Worm (Caenorhabditis elegans) whole organism, young adult: ENCODE results near the gene R151.1.

Experiments used
- B0019.2 ChIP-seq: fragments of 200-800 bp; sonication (Bioruptor generic); conservative IDR thresholded peaks from 2 replicates; pipeline ENCODE4 v1.3.6; 2022; ENCODE audit warnings: missing genetic modification reagents, missing genetic modification characterization, missing compliant biosample characterization
- B0336.3 ChIP-seq: fragments of 200-800 bp; sonication (Bioruptor generic); IDR thresholded peaks from 2 replicates; pipeline ENCODE4 v1.3.6; 2022; ENCODE audit warnings: missing genetic modification characterization, missing compliant biosample characterization
- D2030.7 ChIP-seq: fragments of 200-800 bp; sonication (Bioruptor generic); IDR thresholded peaks from 2 replicates; pipeline ENCODE4 v1.3.6; 2022; ENCODE audit warnings: missing genetic modification reagents, missing genetic modification characterization, missing compliant biosample characterization
- F23B12.7 ChIP-seq: sonication (generic microtip); optimal IDR thresholded peaks from 2 replicates; lab custom pipeline; 2017; ENCODE audit warnings: missing genetic modification characterization, mild to moderate bottlenecking, missing compliant biosample characterization, antibody characterized with exemption, moderate library complexity; ENCODE audit not compliant: insufficient read depth
- F33H1.4 ChIP-seq: fragments of 200-800 bp; sonication (Bioruptor generic); IDR thresholded peaks from 2 replicates; pipeline ENCODE4 v1.3.6; 2022; ENCODE audit warnings: missing genetic modification reagents, missing genetic modification characterization, missing compliant biosample characterization
- F55B11.4 ChIP-seq: sonication (generic microtip); optimal IDR thresholded peaks from 2 replicates; lab custom pipeline; 2016; ENCODE audit warnings: missing compliant biosample characterization, missing genetic modification characterization, borderline replicate concordance; ENCODE audit not compliant: insufficient read depth
- K12H6.12 ChIP-seq: fragments of 200-800 bp; sonication (Bioruptor generic); optimal IDR thresholded peaks from 2 replicates; lab custom pipeline; 2018; ENCODE audit warnings: mild to moderate bottlenecking, missing genetic modification characterization, missing compliant biosample characterization
- Y53G8AR.9 ChIP-seq: fragments of 200-800 bp; sonication (Bioruptor generic); conservative IDR thresholded peaks from 2 replicates; pipeline ENCODE4 v1.3.6; 2022; ENCODE audit warnings: missing genetic modification reagents, missing genetic modification characterization, missing compliant biosample characterization
- Y95B8A.8 ChIP-seq: fragments of 200-800 bp; sonication (Bioruptor generic); IDR thresholded peaks from 2 replicates; pipeline ENCODE4 v1.3.6; 2022; ENCODE audit warnings: missing genetic modification reagents, missing genetic modification characterization, missing compliant biosample characterization
- athp-1 ChIP-seq: sonication (generic microtip); optimal IDR thresholded peaks from 2 replicates; lab custom pipeline; 2017; ENCODE audit warnings: mild to moderate bottlenecking, missing genetic modification characterization, missing compliant biosample characterization
- attf-3 ChIP-seq: fragments of 200-800 bp; sonication (Bioruptor generic); conservative IDR thresholded peaks from 2 replicates; pipeline ENCODE4 v1.3.6; 2022; ENCODE audit warnings: missing genetic modification reagents, missing genetic modification characterization, missing compliant biosample characterization
- attf-5 ChIP-seq: fragments of 200-800 bp; sonication (Bioruptor generic); optimal IDR thresholded peaks from 2 replicates; lab custom pipeline; 2018; ENCODE audit warnings: mild to moderate bottlenecking, missing genetic modification characterization, missing compliant biosample characterization
- bed-2 ChIP-seq: fragments of 200-800 bp; sonication (Bioruptor generic); IDR thresholded peaks from 2 replicates; pipeline ENCODE4 v1.3.6; 2022; ENCODE audit warnings: missing genetic modification reagents, missing genetic modification characterization, missing compliant biosample characterization
- cebp-1 ChIP-seq, 2 experiments: fragments of 200-800 bp in 1 of 2; sonication (Bioruptor generic) in 1 of 2; sonication (generic microtip) in 1 of 2; IDR thresholded peaks in 1 of 2; optimal IDR thresholded peaks in 1 of 2; 2 replicates each; pipeline versions ENCODE4 v1.3.6 to Lab custom; 2017 to 2022; ENCODE audit warnings: missing compliant biosample characterization in 2 of 2, missing genetic modification characterization in 2 of 2, mild to moderate bottlenecking in 1 of 2, missing genetic modification reagents in 1 of 2, moderate library complexity in 1 of 2
- ceh-27 ChIP-seq: fragments of 200-800 bp; sonication (Bioruptor generic); optimal IDR thresholded peaks from 2 replicates; lab custom pipeline; 2018; ENCODE audit warnings: mild to moderate bottlenecking, missing genetic modification characterization, moderate library complexity, missing compliant biosample characterization
- ceh-58 ChIP-seq: fragments of 200-800 bp; sonication (Bioruptor generic); IDR thresholded peaks from 2 replicates; pipeline ENCODE4 v1.3.6; 2022; ENCODE audit warnings: missing genetic modification characterization, missing compliant biosample characterization
- ceh-91 ChIP-seq: fragments of 200-800 bp; sonication (Bioruptor generic); IDR thresholded peaks from 2 replicates; pipeline ENCODE4 v1.3.6; 2022; ENCODE audit warnings: missing genetic modification reagents, missing genetic modification characterization, missing compliant biosample characterization
- die-1 ChIP-seq: sonication (generic microtip); optimal IDR thresholded peaks from 2 replicates; lab custom pipeline; 2016; ENCODE audit warnings: missing genotype, mild to moderate bottlenecking, missing genetic modification characterization, missing compliant biosample characterization
- dpl-1 ChIP-seq: fragments of 150-350 bp; optimal IDR thresholded peaks from 2 replicates; lab custom pipeline; 2014; ENCODE audit warnings: missing biosample characterization, missing genetic modification reagents, missing genetic modification characterization
- egl-18 ChIP-seq: fragments of 200-800 bp; sonication (Bioruptor generic); IDR thresholded peaks from 2 replicates; pipeline ENCODE4 v1.3.6; 2022; ENCODE audit warnings: missing genetic modification reagents, missing genetic modification characterization, missing compliant biosample characterization
- hmg-20 ChIP-seq: fragments of 200-800 bp; sonication (Bioruptor generic); IDR thresholded peaks from 2 replicates; pipeline ENCODE4 v1.3.6; 2022; ENCODE audit warnings: missing genetic modification reagents, missing genetic modification characterization, missing compliant biosample characterization
- lag-1 ChIP-seq: fragments of 200-800 bp; sonication (Bioruptor generic); IDR thresholded peaks from 2 replicates; pipeline ENCODE4 v1.3.6; 2022; ENCODE audit warnings: missing genetic modification reagents, missing genetic modification characterization, missing compliant biosample characterization
- let-526 ChIP-seq: fragments of 200-800 bp; sonication (Bioruptor generic); IDR thresholded peaks from 2 replicates; pipeline ENCODE4 v1.3.6; 2022; ENCODE audit warnings: missing genetic modification reagents, missing genetic modification characterization, missing compliant biosample characterization
- lin-35 ChIP-seq, 3 experiments: fragments of 150-350 bp in 2 of 3; sonication (generic microtip) in 1 of 3; optimal IDR thresholded peaks; 2 replicates each; lab custom pipeline; 2014 to 2018; ENCODE audit warnings: missing biosample characterization in 3 of 3, missing genetic modification characterization in 3 of 3, missing genetic modification reagents in 3 of 3
- lin-40 ChIP-seq: sonication (generic microtip); optimal IDR thresholded peaks from 2 replicates; lab custom pipeline; 2016; ENCODE audit warnings: missing genetic modification characterization, mild to moderate bottlenecking, missing compliant biosample characterization, missing genotype, missing genetic modification reagents
- lin-54 ChIP-seq: fragments of 200-800 bp; sonication (Bioruptor generic); optimal IDR thresholded peaks from 2 replicates; lab custom pipeline; 2018; ENCODE audit warnings: mild to moderate bottlenecking, missing genetic modification characterization, missing compliant biosample characterization
- lsl-1 ChIP-seq: fragments of 200-800 bp; sonication (Bioruptor generic); optimal IDR thresholded peaks from 2 replicates; lab custom pipeline; 2018; ENCODE audit warnings: mild to moderate bottlenecking, missing genetic modification characterization, moderate library complexity, missing compliant biosample characterization
- lsy-27 ChIP-seq: sonication (generic microtip); optimal IDR thresholded peaks from 2 replicates; lab custom pipeline; 2017; ENCODE audit warnings: missing genetic modification characterization, mild to moderate bottlenecking, missing compliant biosample characterization, antibody characterized with exemption, missing genotype, borderline replicate concordance; ENCODE audit not compliant: insufficient read depth
- madf-10 ChIP-seq: sonication (generic microtip); optimal IDR thresholded peaks from 2 replicates; lab custom pipeline; 2016; ENCODE audit warnings: mild to moderate bottlenecking, missing genetic modification characterization, missing compliant biosample characterization
- madf-3 ChIP-seq: fragments of 200-800 bp; sonication (Bioruptor generic); IDR thresholded peaks from 2 replicates; pipeline ENCODE4 v1.3.6; 2022; ENCODE audit warnings: missing genetic modification reagents, missing genetic modification characterization, missing compliant biosample characterization
- madf-6 ChIP-seq: fragments of 200-800 bp; sonication (Bioruptor generic); IDR thresholded peaks from 2 replicates; pipeline ENCODE4 v1.3.6; 2022; ENCODE audit warnings: missing genetic modification reagents, missing genetic modification characterization, missing compliant biosample characterization
- madf-8 ChIP-seq: fragments of 200-800 bp; sonication (Bioruptor generic); conservative IDR thresholded peaks from 2 replicates; pipeline ENCODE4 v1.3.6; 2022; ENCODE audit warnings: missing genetic modification reagents, missing genetic modification characterization, missing compliant biosample characterization
- mcd-1 ChIP-seq: fragments of 200-800 bp; sonication (Bioruptor generic); IDR thresholded peaks from 2 replicates; pipeline ENCODE4 v1.3.6; 2022; ENCODE audit warnings: missing genetic modification reagents, missing genetic modification characterization, missing compliant biosample characterization
- nfyb-1 ChIP-seq: fragments of 200-800 bp; sonication (Bioruptor generic); IDR thresholded peaks from 2 replicates; pipeline ENCODE4 v1.3.6; 2022; ENCODE audit warnings: missing genetic modification reagents, missing genetic modification characterization, missing compliant biosample characterization
- nhr-80 ChIP-seq: sonication (generic microtip); optimal IDR thresholded peaks from 2 replicates; lab custom pipeline; 2016; ENCODE audit warnings: missing genetic modification characterization, missing compliant biosample characterization
- pbrm-1 ChIP-seq: fragments of 200-800 bp; sonication (Bioruptor generic); IDR thresholded peaks from 2 replicates; pipeline ENCODE4 v1.3.6; 2022; ENCODE audit warnings: missing genetic modification reagents, missing genetic modification characterization, missing compliant biosample characterization
- rpc-1 ChIP-seq, 2 experiments: fragments of 150-350 bp in 1 of 2; sonication (generic microtip) in 1 of 2; optimal IDR thresholded peaks; 2 replicates each; lab custom pipeline; 2014 to 2018; ENCODE audit warnings: missing biosample characterization in 1 of 2, missing genetic modification characterization in 1 of 2, missing genetic modification reagents in 1 of 2, missing genotype in 1 of 2
- snpc-1.3 ChIP-seq: sonication (generic microtip); optimal IDR thresholded peaks from 2 replicates; lab custom pipeline; 2017; ENCODE audit warnings: missing genetic modification characterization, mild to moderate bottlenecking, missing compliant biosample characterization, antibody characterized with exemption, moderate library complexity, missing genotype, missing genetic modification reagents; ENCODE audit not compliant: insufficient read depth
- snpc-4 ChIP-seq, 5 experiments: fragments of 150-350 bp in 1 of 5; sonication (generic microtip) in 4 of 5; optimal IDR thresholded peaks; 2 replicates each; lab custom pipeline; 2014 to 2018; ENCODE audit warnings: missing genetic modification characterization in 5 of 5, missing biosample characterization in 3 of 5, antibody characterized with exemption in 2 of 5, mild to moderate bottlenecking in 2 of 5, missing compliant biosample characterization in 2 of 5, missing genotype in 2 of 5, moderate library complexity in 2 of 5, missing genetic modification reagents in 1 of 5
- tbp1 ChIP-seq: fragments of 200-800 bp; sonication (Bioruptor generic); optimal IDR thresholded peaks from 2 replicates; lab custom pipeline; 2018; ENCODE audit warnings: mild to moderate bottlenecking, missing genetic modification characterization, missing compliant biosample characterization
- tbx-9 ChIP-seq: sonication (generic microtip); optimal IDR thresholded peaks from 2 replicates; lab custom pipeline; 2016; ENCODE audit warnings: borderline replicate concordance, missing genetic modification characterization, inconsistent platforms, missing compliant biosample characterization
- unc-130 ChIP-seq: sonication (generic microtip); optimal IDR thresholded peaks from 2 replicates; lab custom pipeline; 2016; ENCODE audit warnings: missing genetic modification reagents, missing genetic modification characterization, missing compliant biosample characterization
- zim-3 ChIP-seq: sonication (generic microtip); optimal IDR thresholded peaks from 2 replicates; lab custom pipeline; 2017; ENCODE audit warnings: mild to moderate bottlenecking, missing genetic modification characterization, moderate library complexity, missing compliant biosample characterization
- ztf-18 ChIP-seq: sonication (generic microtip); optimal IDR thresholded peaks from 2 replicates; lab custom pipeline; 2016; ENCODE audit warnings: missing genotype, mild to moderate bottlenecking, missing genetic modification characterization, missing compliant biosample characterization
- ztf-26 ChIP-seq: sonication (generic microtip); optimal IDR thresholded peaks from 2 replicates; lab custom pipeline; 2017; ENCODE audit warnings: missing genetic modification characterization, missing compliant biosample characterization

Gene R151.1

ce11 chrIII:7189581-7190128 is 26.7 kb upstream of the R151.1 start, which contains the start of gene rps-21:
Gene rps-21, minus strand, starts transcription at chrIII:7189631.
- TF ChIP-seq hmg-20 (GFP tag; lab: Robert Waterston, UW) (no peak), lag-1 (GFP tag; lab: Robert Waterston, UW) (no peak), egl-18 (no peak), Y95B8A.8 (GFP tag; lab: Robert Waterston, UW) (peak; percentile 67; the same call in 1 of the 2 replicates), ceh-27 (peak; percentile 43), lin-40 (peak; percentile 49), snpc-4 (GFP tag; optimal IDR thresholded peaks at IDR 0.05; lab: Kevin White, UChicago) (peak; percentile 18), snpc-4 (tag; optimal IDR thresholded peaks at IDR 0.05; lab: Kevin White, UChicago) (peak; percentile 23 to 56 (median 42)), rpc-1 (optimal IDR thresholded peaks at IDR 0.05; lab: Kevin White, UChicago) (no peak), rpc-1 (tag; optimal IDR thresholded peaks at IDR 0.05; lab: Kevin White, UChicago) (no peak), D2030.7 (0 out of 2 replicates have a peak, but pooled peaks have one; percentile 25), dpl-1 (GFP tag; lab: Kevin White, UChicago) (peak; percentile 51), tbx-9 (no peak), lin-54 (GFP tag; lab: Kevin White, UChicago) (peak; percentile 67), die-1 (no peak), mcd-1 (GFP tag; lab: Robert Waterston, UW) (peak; percentile 77), ztf-26 (tag; lab: Kevin White, UChicago) (no peak), Y53G8AR.9 (GFP tag; lab: Robert Waterston, UW) (0 out of 2 replicates have a peak, but pooled peaks have one; percentile 14), attf-3 (peak; percentile 34), attf-5 (peak; percentile 62), ztf-18 (tag; lab: Kevin White, UChicago) (peak; percentile 53), nfyb-1 (GFP tag; lab: Robert Waterston, UW) (peak; percentile 30; the same call in 1 of the 2 replicates), madf-10 (tag; lab: Kevin White, UChicago) (peak; percentile 22), zim-3 (tag; lab: Kevin White, UChicago) (no peak), K12H6.12 (peak; percentile 21), nhr-80 (peak; percentile 42), lin-35 (GFP tag; optimal IDR thresholded peaks at IDR 0.05; lab: Kevin White, UChicago) (peak in 1 of 3 experiments; percentile 74), lsy-27 (no peak), ceh-58 (no peak), ceh-91 (GFP tag; lab: Robert Waterston, UW) (peak; percentile 21; the same call in 1 of the 2 replicates), F23B12.7 (peak; percentile 88), snpc-1.3 (tag; lab: Kevin White, UChicago) (peak; percentile 26), lsl-1 (GFP tag; lab: Kevin White, UChicago) (peak; percentile 21), cebp-1 (GFP tag; IDR thresholded peaks at IDR 0.05; lab: Robert Waterston, UW) (0 out of 2 replicates have a peak, but pooled peaks have one; percentile 10), cebp-1 (tag; optimal IDR thresholded peaks at IDR 0.05; lab: Kevin White, UChicago) (peak; percentile 42), let-526 (GFP tag; lab: Robert Waterston, UW) (no peak), F55B11.4 (tag; lab: Kevin White, UChicago) (no peak), madf-3 (GFP tag; lab: Robert Waterston, UW) (0 out of 2 replicates have a peak, but pooled peaks have one; percentile 16), madf-8 (GFP tag; lab: Robert Waterston, UW) (no peak), madf-6 (peak; percentile 59), athp-1 (no peak), B0336.3 (GFP tag; lab: Robert Waterston, UW) (no peak), unc-130 (no peak), F33H1.4 (GFP tag; lab: Robert Waterston, UW) (peak; percentile 94), pbrm-1 (GFP tag; lab: Robert Waterston, UW) (peak; percentile 77), bed-2 (GFP tag; lab: Robert Waterston, UW) (no peak), B0019.2 (GFP tag; lab: Robert Waterston, UW) (0 out of 2 replicates have a peak, but pooled peaks have one; percentile 47), tbp1 (GFP tag; lab: Kevin White, UChicago) (peak; percentile 47)
